Worm (Caenorhabditis elegans): ENCODE results near the gene vab-19.

DNA sequence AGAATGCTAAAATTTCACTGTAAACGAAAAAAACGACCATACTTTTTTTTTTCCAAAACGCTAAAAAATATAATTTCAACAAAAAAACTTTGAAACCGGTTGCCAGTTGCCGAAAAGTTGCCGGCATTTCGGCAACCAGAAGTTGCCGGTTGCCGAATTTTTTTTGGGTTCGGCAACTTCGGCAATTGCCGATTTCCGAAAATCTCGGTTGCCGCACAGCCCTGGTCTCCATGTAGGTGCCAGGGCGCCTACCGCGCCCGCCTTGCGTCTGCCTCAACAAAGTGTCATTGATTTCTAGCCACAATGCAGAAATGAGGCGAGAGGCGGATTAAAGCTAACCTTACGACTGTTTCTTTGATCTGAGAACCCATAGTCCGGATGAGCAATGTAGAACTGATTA, 32.0 kb upstream of the vab-19 start:
- TF ChIP-seq pes-1 (GFP tag; IDR thresholded peaks at IDR 0.05) (no peak), ama-1 (optimal IDR thresholded peaks at IDR 0.05) (no peak), scrt-1 (GFP tag; IDR thresholded peaks at IDR 0.05) (no peak), aly-1 (tag; optimal IDR thresholded peaks at IDR 0.05) (no peak), hnd-1 (tag; optimal IDR thresholded peaks at IDR 0.05) (no peak), flt-1 (GFP tag; IDR thresholded peaks at IDR 0.05) (no peak), ets-7 (tag; optimal IDR thresholded peaks at IDR 0.05) (no peak), hmg-4 (GFP tag; optimal IDR thresholded peaks at IDR 0.05) (no peak)
